Fruit fly (Drosophila melanogaster): Measurements from ENCODE around the gene elm.

elm gene

DNA sequence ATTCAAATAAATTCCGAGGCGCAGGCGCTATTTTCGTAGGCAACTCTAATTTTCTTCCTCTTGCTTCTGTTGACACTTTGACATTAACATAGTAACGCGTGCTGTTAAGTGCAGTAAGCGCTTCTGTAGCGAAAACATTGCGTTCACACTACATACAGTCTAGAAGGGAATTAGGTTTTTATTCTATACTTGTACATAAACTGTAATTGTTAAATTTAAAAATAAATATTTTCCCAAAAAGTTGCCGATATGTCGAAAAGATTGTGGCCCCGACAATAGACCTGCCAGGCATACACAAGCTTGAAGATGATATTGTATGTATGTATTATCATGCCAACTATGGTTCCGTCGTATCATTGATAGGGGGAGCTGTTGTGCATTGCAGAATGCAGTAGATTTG is 48.2 kb downstream of the elm start, which contains the start of gene asl (continued):
- peak; percentile 27 for TF ChIP-seq CG10147 (GFP tag; optimal IDR thresholded peaks at IDR 0.05)
- peak; percentile 34 for TF ChIP-seq CG16863 (GFP tag; optimal IDR thresholded peaks at IDR 0.05)
- TF ChIP-seq ERR (GFP tag; optimal IDR thresholded peaks at IDR 0.05), result no peak
- peak; percentile 46 for TF ChIP-seq CG9437 (GFP tag; optimal IDR thresholded peaks at IDR 0.05)
- TF ChIP-seq CG3838 (GFP tag; optimal IDR thresholded peaks at IDR 0.05), result peak; percentile 14
- peak; percentile 59 for TF ChIP-seq CG4854 (GFP tag; optimal IDR thresholded peaks at IDR 0.05)
- no peak for TF ChIP-seq gcm2 (GFP tag; optimal IDR thresholded peaks at IDR 0.05)
- no peak for TF ChIP-seq tap (tag; optimal IDR thresholded peaks at IDR 0.05)
- TF ChIP-seq prd (optimal IDR thresholded peaks at IDR 0.05), result no peak
- TF ChIP-seq prd (GFP tag; IDR thresholded peaks at IDR 0.05), result peak; percentile 39; the same call in 1 of the 3 replicates
- TF ChIP-seq sens (GFP tag), result peak; percentile 93
- TF ChIP-seq CG10959 (GFP tag; IDR thresholded peaks at IDR 0.05), result no peak
- no peak for TF ChIP-seq chm (GFP tag; IDR thresholded peaks at IDR 0.05)
- TF ChIP-seq CG11560 (tag; IDR thresholded peaks at IDR 0.05), result no peak
- no peak for TF ChIP-seq Six4 (GFP tag; optimal IDR thresholded peaks at IDR 0.05)
- TF ChIP-seq CG33557 (GFP tag; optimal IDR thresholded peaks at IDR 0.05), result peak; percentile 42
- no peak for TF ChIP-seq klu (GFP tag; IDR thresholded peaks at IDR 0.05)
- no peak for TF ChIP-seq HmgD (GFP tag; optimal IDR thresholded peaks at IDR 0.05)
- TF ChIP-seq eve (GFP tag; optimal IDR thresholded peaks at IDR 0.05), result no peak
- TF ChIP-seq HLH3B (GFP tag; IDR thresholded peaks at IDR 0.05), result no peak
- TF ChIP-seq E2f2 (GFP tag; IDR thresholded peaks at IDR 0.05), result peak; percentile 84
- TF ChIP-seq CG11456 (GFP tag; IDR thresholded peaks at IDR 0.05), result 0 out of 3 replicates have a peak, but pooled peaks have one; percentile 45
- TF ChIP-seq PHDP (tag; optimal IDR thresholded peaks at IDR 0.05), result peak; percentile 63
- TF ChIP-seq ab (GFP tag; optimal IDR thresholded peaks at IDR 0.05), result no peak
- peak; percentile 48 for TF ChIP-seq kni (GFP tag; optimal IDR thresholded peaks at IDR 0.05)
- TF ChIP-seq CG18011 (GFP tag; optimal IDR thresholded peaks at IDR 0.05), result peak; percentile 40
- TF ChIP-seq dati (GFP tag; IDR thresholded peaks at IDR 0.05), result 0 out of 2 replicates have a peak, but pooled peaks have one; percentile 25
- TF ChIP-seq CG14667 (GFP tag; IDR thresholded peaks at IDR 0.05), result no peak
- peak; percentile 22 for TF ChIP-seq CG7786 (GFP tag; optimal IDR thresholded peaks at IDR 0.05)
- TF ChIP-seq Nf-YC (tag; optimal IDR thresholded peaks at IDR 0.05), result peak; percentile 68
- peak; percentile 32 for TF ChIP-seq Atf-2 (GFP tag; optimal IDR thresholded peaks at IDR 0.05)
- TF ChIP-seq CrebB (tag; optimal IDR thresholded peaks at IDR 0.05), result peak; percentile 33
- TF ChIP-seq CG9797 (GFP tag; optimal IDR thresholded peaks at IDR 0.05), result peak; percentile 61
- no peak for TF ChIP-seq ttk (GFP tag; IDR thresholded peaks at IDR 0.05)
- TF ChIP-seq lov (optimal IDR thresholded peaks at IDR 0.05), result no peak
- 0 out of 3 replicates have a peak, but pooled peaks have one; percentile 50 for TF ChIP-seq lov (GFP tag; IDR thresholded peaks at IDR 0.05)
- peak; percentile 96 for TF ChIP-seq ssp (GFP tag; IDR thresholded peaks at IDR 0.05)
- TF ChIP-seq ems (GFP tag; optimal IDR thresholded peaks at IDR 0.05), result peak; percentile 52
- peak; percentile 40 for TF ChIP-seq CG12104 (GFP tag; optimal IDR thresholded peaks at IDR 0.05)
- TF ChIP-seq Dad (GFP tag; optimal IDR thresholded peaks at IDR 0.05), result peak; percentile 7
- no peak for TF ChIP-seq Bteb2 (GFP tag; optimal IDR thresholded peaks at IDR 0.05)

Measured in whole organism, embryonic.